Worm (Caenorhabditis elegans): ENCODE results near the gene K02D10.4.

The K02D10.4 gene

ce11 chrIII:8785426-8785825 lies 5.6 kb upstream of the K02D10.4 start:
- TF ChIP-seq Y75B8A.6 (GFP tag; IDR thresholded peaks at IDR 0.05): no peak
- peak; percentile 78 for TF ChIP-seq nhr-28 (tag; optimal IDR thresholded peaks at IDR 0.05)
- TF ChIP-seq ceh-82 (tag; optimal IDR thresholded peaks at IDR 0.05): no peak
- TF ChIP-seq lir-3 (tag; optimal IDR thresholded peaks at IDR 0.05): no peak
- TF ChIP-seq ZK337.2 (GFP tag; IDR thresholded peaks at IDR 0.05): no peak
- TF ChIP-seq F49E8.2 (tag; optimal IDR thresholded peaks at IDR 0.05; ENCODE audit: borderline replicate concordance): no peak
- peak; percentile 92 for TF ChIP-seq hlh-30 (tag; optimal IDR thresholded peaks at IDR 0.05; ENCODE audit: insufficient read depth)
- TF ChIP-seq mxl-2 (GFP tag; conservative IDR thresholded peaks at IDR 0.05): no peak
- TF ChIP-seq hlh-11 (tag; optimal IDR thresholded peaks at IDR 0.05): peak; percentile 86
- TF ChIP-seq egl-43 (GFP tag; IDR thresholded peaks at IDR 0.05): 0 out of 2 replicates have a peak, but pooled peaks have one; percentile 62
- TF ChIP-seq skn-1 (tag; optimal IDR thresholded peaks at IDR 0.05): no peak
- TF ChIP-seq lin-1 (GFP tag; IDR thresholded peaks at IDR 0.05): no peak
- no peak for TF ChIP-seq unc-39 (tag; optimal IDR thresholded peaks at IDR 0.05)
- no peak for TF ChIP-seq dmd-8 (GFP tag; IDR thresholded peaks at IDR 0.05)
- TF ChIP-seq daf-8 (GFP tag; IDR thresholded peaks at IDR 0.05): no peak
- no peak for TF ChIP-seq arid-1 (GFP tag; conservative IDR thresholded peaks at IDR 0.05)
- TF ChIP-seq spr-1 (tag; optimal IDR thresholded peaks at IDR 0.05): no peak
- TF ChIP-seq daf-19 (GFP tag; conservative IDR thresholded peaks at IDR 0.05): no peak
- TF ChIP-seq ceh-62 (tag; optimal IDR thresholded peaks at IDR 0.05): no peak
- TF ChIP-seq unc-130 (GFP tag; optimal IDR thresholded peaks at IDR 0.05): no peak
- no peak for TF ChIP-seq snpc-4 (tag; optimal IDR thresholded peaks at IDR 0.05)
- TF ChIP-seq zag-1 (tag; optimal IDR thresholded peaks at IDR 0.05): no peak
- TF ChIP-seq unc-62 (GFP tag; optimal IDR thresholded peaks at IDR 0.05 in 1 of 2): peak in 1 of 2 experiments; percentile 62
- no peak for TF ChIP-seq unc-62 (tag; optimal IDR thresholded peaks at IDR 0.05)
- TF ChIP-seq lsy-2 (tag; optimal IDR thresholded peaks at IDR 0.05): peak in 1 of 2 experiments; percentile 63
- TF ChIP-seq gei-8 (GFP tag; optimal IDR thresholded peaks at IDR 0.05): peak; percentile 78
- no peak for TF ChIP-seq lim-7 (GFP tag; IDR thresholded peaks at IDR 0.05)
- no peak for TF ChIP-seq attf-4 (tag; optimal IDR thresholded peaks at IDR 0.05)
- no peak; the same call in 1 of the 2 replicates for TF ChIP-seq pha-4 (GFP tag; IDR thresholded peaks at IDR 0.05)
- TF ChIP-seq pha-4 (tag; optimal IDR thresholded peaks at IDR 0.05): no peak
- peak in 1 of 2 experiments; percentile 48 for TF ChIP-seq hif-1 (tag; optimal IDR thresholded peaks at IDR 0.05)
- TF ChIP-seq ceh-44 (GFP tag; IDR thresholded peaks at IDR 0.05): no peak
- peak; percentile 81 for TF ChIP-seq dmd-6 (GFP tag; IDR thresholded peaks at IDR 0.05)
- TF ChIP-seq zfp-2 (tag; optimal IDR thresholded peaks at IDR 0.05): no peak
- TF ChIP-seq nhr-77 (tag; optimal IDR thresholded peaks at IDR 0.05): peak; percentile 78
- no peak for TF ChIP-seq lin-38 (GFP tag; IDR thresholded peaks at IDR 0.05)
- peak; percentile 56 for TF ChIP-seq mep-1 (tag; optimal IDR thresholded peaks at IDR 0.05)
- TF ChIP-seq D1046.2 (GFP tag; IDR thresholded peaks at IDR 0.05): no peak
- no peak for TF ChIP-seq zip-2 (tag; optimal IDR thresholded peaks at IDR 0.05)
- no peak for TF ChIP-seq daf-16 (GFP tag; optimal IDR thresholded peaks at IDR 0.05)
- TF ChIP-seq daf-16 (tag; optimal IDR thresholded peaks at IDR 0.05): no peak
- no peak for TF ChIP-seq tag-97 (GFP tag; IDR thresholded peaks at IDR 0.05)
- no peak for TF ChIP-seq spr-3 (GFP tag; optimal IDR thresholded peaks at IDR 0.05)
- TF ChIP-seq vab-7 (GFP tag; IDR thresholded peaks at IDR 0.05): 0 out of 2 replicates have a peak, but pooled peaks have one; percentile 10
- no peak for TF ChIP-seq lin-15B (tag; optimal IDR thresholded peaks at IDR 0.05)
- TF ChIP-seq duxl-1 (tag; optimal IDR thresholded peaks at IDR 0.05; ENCODE audit: poor library complexity): peak; percentile 22
- no peak for TF ChIP-seq Y105C5A.15 (GFP tag; IDR thresholded peaks at IDR 0.05)
- TF ChIP-seq Y48G9A.11 (GFP tag; IDR thresholded peaks at IDR 0.05): no peak
- TF ChIP-seq madf-9 (GFP tag; conservative IDR thresholded peaks at IDR 0.05): no peak
- peak; percentile 2 to 95 for TF ChIP-seq mdl-1 (tag; optimal IDR thresholded peaks at IDR 0.05)
- TF ChIP-seq saeg-2 (GFP tag; IDR thresholded peaks at IDR 0.05): peak; percentile 75
- no peak for TF ChIP-seq mdt-29 (GFP tag; IDR thresholded peaks at IDR 0.05)
- no peak for TF ChIP-seq R02D3.7 (tag; optimal IDR thresholded peaks at IDR 0.05)

Measured in whole organism, L4 larva.